Worm (Caenorhabditis elegans): ENCODE measurements around the gene Y40A1A.3.

Y40A1A.3 gene

ce11 chrX:1969575-1969974 is 28.3 kb downstream of the Y40A1A.3 start, which contains the start of gene str-79:
Gene str-79 (plus strand): TSS chrX:1969875.
- TF ChIP-seq unc-130 (GFP tag; optimal IDR thresholded peaks at IDR 0.05) (no peak), aha-1 (tag) (peak; percentile 84), ces-1 (GFP tag; optimal IDR thresholded peaks at IDR 0.05) (no peak)

- TF ChIP-seq mdl-1 (tag; optimal IDR thresholded peaks at IDR 0.05) (peak in 1 of 2 experiments; percentile 37), T20F7.1 (GFP tag; optimal IDR thresholded peaks at IDR 0.05) (no peak), nhr-28 (tag; optimal IDR thresholded peaks at IDR 0.05) (peak; percentile 14), rbr-2 (tag; optimal IDR thresholded peaks at IDR 0.05) (peak; percentile 1), dpl-1 (GFP tag; optimal IDR thresholded peaks at IDR 0.05) (peak; percentile 50), lim-7 (GFP tag; IDR thresholded peaks at IDR 0.05) (no peak), set-16 (GFP tag; IDR thresholded peaks at IDR 0.05) (no peak), daf-12 (tag; optimal IDR thresholded peaks at IDR 0.05) (no peak), mxl-2 (GFP tag; conservative IDR thresholded peaks at IDR 0.05) (no peak), duxl-1 (tag; optimal IDR thresholded peaks at IDR 0.05; ENCODE audit: poor library complexity) (peak; percentile 95), hmg-1.1 (GFP tag; IDR thresholded peaks at IDR 0.05) (peak; percentile 68), aha-1 (tag) (peak; percentile 93), Y105C5A.15 (GFP tag; IDR thresholded peaks at IDR 0.05) (no peak), daf-16 (GFP tag; optimal IDR thresholded peaks at IDR 0.05) (no peak), daf-16 (tag; optimal IDR thresholded peaks at IDR 0.05) (no peak), spr-3 (GFP tag; optimal IDR thresholded peaks at IDR 0.05) (no peak), tag-97 (GFP tag; IDR thresholded peaks at IDR 0.05) (no peak), nhr-6 (tag; optimal IDR thresholded peaks at IDR 0.05) (peak; percentile 6), php-3 (GFP tag; IDR thresholded peaks at IDR 0.05) (no peak), lin-15B (tag; optimal IDR thresholded peaks at IDR 0.05) (no peak), unc-39 (tag; optimal IDR thresholded peaks at IDR 0.05) (no peak), hlh-30 (tag; optimal IDR thresholded peaks at IDR 0.05; ENCODE audit: insufficient read depth) (peak; percentile 55), cey-2 (tag; optimal IDR thresholded peaks at IDR 0.05; ENCODE audit: borderline replicate concordance, insufficient read depth) (no peak), dmd-6 (GFP tag; IDR thresholded peaks at IDR 0.05) (no peak), ctbp-1 (GFP tag; IDR thresholded peaks at IDR 0.05) (no peak)
Observed at ce11 chrX:1964828-1965227, 33.0 kb downstream of the Y40A1A.3 start.

ce11 chrX:1964411-1964810 is 33.4 kb downstream of the Y40A1A.3 start:
- TF ChIP-seq set-16 (GFP tag; IDR thresholded peaks at IDR 0.05) (peak; percentile 74), unc-62 (GFP tag; optimal IDR thresholded peaks at IDR 0.05 in 1 of 2) (peak in 1 of 2 experiments; percentile 19), unc-62 (tag; optimal IDR thresholded peaks at IDR 0.05) (no peak), aha-1 (tag) (peak; percentile 28), D1046.2 (GFP tag; IDR thresholded peaks at IDR 0.05) (no peak)

ce11 chrX:1962273-1962672 is 35.6 kb downstream of the Y40A1A.3 start, which contains the start of gene F52D2.7:
Gene F52D2.7 (plus strand): TSS chrX:1962573.
- TF ChIP-seq T20F7.1 (GFP tag; optimal IDR thresholded peaks at IDR 0.05) (no peak), php-3 (GFP tag; IDR thresholded peaks at IDR 0.05) (no peak), snpc-4 (tag; optimal IDR thresholded peaks at IDR 0.05) (no peak), ctbp-1 (GFP tag; IDR thresholded peaks at IDR 0.05) (no peak), lin-15B (tag; optimal IDR thresholded peaks at IDR 0.05) (no peak), hmg-1.1 (GFP tag; IDR thresholded peaks at IDR 0.05) (no peak), Y75B8A.6 (GFP tag; IDR thresholded peaks at IDR 0.05) (no peak)

- TF ChIP-seq sdz-12 (GFP tag; optimal IDR thresholded peaks at IDR 0.05), result no peak
- TF ChIP-seq mep-1 (tag; optimal IDR thresholded peaks at IDR 0.05), result no peak
- peak; percentile 18 for TF ChIP-seq pqm-1 (tag; optimal IDR thresholded peaks at IDR 0.05)
- peak; percentile 24; the same call in 1 of the 2 replicates for TF ChIP-seq dmd-6 (GFP tag; IDR thresholded peaks at IDR 0.05)
- TF ChIP-seq madf-9 (GFP tag; conservative IDR thresholded peaks at IDR 0.05), result no peak
- TF ChIP-seq zfp-3 (GFP tag; conservative IDR thresholded peaks at IDR 0.05), result no peak
- peak; percentile 91 for TF ChIP-seq tra-1 (GFP tag; IDR thresholded peaks at IDR 0.05)
- peak; percentile 45 for TF ChIP-seq mxl-3 (GFP tag; optimal IDR thresholded peaks at IDR 0.05)
- no peak for TF ChIP-seq Y75B8A.6 (GFP tag; IDR thresholded peaks at IDR 0.05)
- TF ChIP-seq lin-39 (tag; optimal IDR thresholded peaks at IDR 0.05), result no peak
- no peak for TF ChIP-seq cey-2 (tag; optimal IDR thresholded peaks at IDR 0.05; ENCODE audit: borderline replicate concordance, insufficient read depth)
- peak in 1 of 2 experiments; percentile 97 for TF ChIP-seq unc-62 (GFP tag; optimal IDR thresholded peaks at IDR 0.05 in 1 of 2)
- TF ChIP-seq unc-62 (tag; optimal IDR thresholded peaks at IDR 0.05), result no peak
- TF ChIP-seq ceh-20 (GFP tag; IDR thresholded peaks at IDR 0.05), result no peak
- TF ChIP-seq F44E2.7 (GFP tag; IDR thresholded peaks at IDR 0.05), result no peak
- no peak for TF ChIP-seq daf-16 (GFP tag; optimal IDR thresholded peaks at IDR 0.05)
- TF ChIP-seq daf-16 (tag; optimal IDR thresholded peaks at IDR 0.05), result peak; percentile 50
- TF ChIP-seq unc-130 (GFP tag; optimal IDR thresholded peaks at IDR 0.05), result no peak
Observed at ce11 chrX:1960895-1961715, 36.7 kb downstream of the Y40A1A.3 start.
